Fruit fly (Drosophila melanogaster) S2 (cell line): ENCODE data around the gene Cyp4d14.

ENCODE experiments used
- CG8478 ChIP-seq: fragments of >200 bp; optimal IDR thresholded peaks from 2 replicates; lab custom pipeline; 2018
- CTCF ChIP-seq, 2 experiments: fragments of >200 bp; optimal IDR thresholded peaks; 2 replicates each; lab custom pipeline; 2018

- peak; percentile 30 for TF ChIP-seq CG8478
- TF ChIP-seq CTCF (optimal IDR thresholded peaks at IDR 0.05; lab: Kevin White, UChicago): peak in 1 of 2 experiments; percentile 23
Measured at dm6 chrX:2136831-2137452, 38.2 kb downstream of the Cyp4d14 start.
